Fruit fly (Drosophila melanogaster) whole organism: Measurements from ENCODE around the gene CG43815.

Experiments
- pan ChIP-seq: fragments of >200 bp; optimal IDR thresholded peaks from 2 replicates; lab custom pipeline; 2017
- psq ChIP-seq: fragments of >200 bp; optimal IDR thresholded peaks from 2 replicates; lab custom pipeline; 2017
- usp ChIP-seq: fragments of >200 bp; optimal IDR thresholded peaks from 2 replicates; lab custom pipeline; 2017; ENCODE audit warnings: missing biosample characterization, missing genetic modification characterization, mixed read lengths

DNA sequence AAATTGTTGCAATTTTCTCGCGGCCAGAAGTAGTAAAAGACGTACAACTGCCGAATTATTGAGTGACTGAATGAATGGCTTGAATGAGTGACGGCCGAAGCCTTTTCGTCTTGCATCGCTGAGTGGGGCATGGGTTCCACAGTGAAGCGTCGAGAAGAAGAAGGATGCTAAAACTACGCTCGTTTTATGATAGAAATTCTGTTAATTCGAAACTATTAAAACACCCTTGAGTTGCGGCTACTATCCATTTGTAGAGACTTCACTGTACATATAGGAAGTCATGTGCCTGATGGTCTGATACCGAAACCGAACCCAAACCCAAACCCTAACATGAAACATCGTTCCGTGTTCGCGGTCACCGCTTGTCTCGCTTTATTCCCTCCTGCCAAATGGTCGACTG is 9.3 kb downstream of the CG43815 start:
- TF ChIP-seq usp (GFP tag; lab: Kevin White, UChicago): no peak
- no peak for TF ChIP-seq psq (lab: Kevin White, UChicago)
- TF ChIP-seq pan: no peak
